Worm (Caenorhabditis elegans): ENCODE data around the gene srw-144.

DNA sequence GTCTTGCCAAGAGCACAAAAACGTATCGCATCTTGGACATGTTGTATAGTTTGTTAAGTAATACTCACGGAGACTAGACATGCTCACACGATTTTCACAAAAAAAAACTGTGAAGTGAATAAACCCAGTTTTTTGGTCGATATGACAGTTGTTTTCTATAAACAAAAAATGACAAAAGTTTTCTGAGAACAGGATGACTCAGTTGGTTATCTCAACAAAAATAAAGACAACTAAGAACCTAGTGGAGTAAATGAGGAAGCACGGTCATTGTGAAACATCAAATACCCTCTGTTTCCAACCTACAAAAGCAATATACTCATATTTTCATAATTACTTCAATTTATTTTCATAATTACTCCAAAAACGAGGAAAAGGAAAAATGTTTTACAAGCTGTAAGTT, 15.2 kb downstream of the srw-144 start, which contains the start of gene srh-87:
- no peak for TF ChIP-seq ama-1 (optimal IDR thresholded peaks at IDR 0.05)
- TF ChIP-seq hmg-4 (GFP tag; optimal IDR thresholded peaks at IDR 0.05), result no peak
- TF ChIP-seq hnd-1 (tag; optimal IDR thresholded peaks at IDR 0.05), result no peak
- TF ChIP-seq B0310.2 (tag; optimal IDR thresholded peaks at IDR 0.05), result no peak
- TF ChIP-seq sea-1 (GFP tag; conservative IDR thresholded peaks at IDR 0.05), result no peak

Measured in whole organism, early embryonic.